Fruit fly (Drosophila melanogaster) whole organism, embryonic: ENCODE data around the gene CG12640.

Experiments used
- Ada2b ChIP-seq: fragments of 200-800 bp; sonication (Bioruptor generic); IDR thresholded peaks from 2 replicates; pipeline ENCODE4 v1.3.6; 2022; ENCODE audit warnings: missing biosample characterization, missing genetic modification characterization
- Atf6 ChIP-seq: fragments of 200-800 bp; sonication (Bioruptor generic); IDR thresholded peaks from 2 replicates; pipeline ENCODE4 v1.3.6; 2022; ENCODE audit warnings: missing biosample characterization, missing genetic modification characterization
- Blimp-1 ChIP-seq: fragments of 200-800 bp; sonication (Bioruptor generic); optimal IDR thresholded peaks from 3 replicates; lab custom pipeline; 2018; ENCODE audit warnings: missing biosample characterization, missing genetic modification characterization, mild to moderate bottlenecking, moderate library complexity, missing genetic modification reagents
- CG10431 ChIP-seq: fragments of 200-800 bp; sonication (Bioruptor generic); optimal IDR thresholded peaks from 3 replicates; lab custom pipeline; 2018; ENCODE audit warnings: missing biosample characterization, mild to moderate bottlenecking, missing genetic modification characterization
- CG12071 ChIP-seq: fragments of 200-800 bp; sonication (Bioruptor generic); optimal IDR thresholded peaks from 3 replicates; lab custom pipeline; 2018; ENCODE audit warnings: missing biosample characterization, mild to moderate bottlenecking, missing genetic modification characterization
- CG14014 ChIP-seq: fragments of 200-800 bp; sonication (Bioruptor generic); IDR thresholded peaks from 2 replicates; pipeline ENCODE4 v1.3.6; 2022; ENCODE audit warnings: missing biosample characterization, missing genetic modification characterization
- CG14050 ChIP-seq: fragments of 200-800 bp; sonication (Bioruptor generic); IDR thresholded peaks from 3 replicates; pipeline ENCODE4 v1.3.6; 2022; ENCODE audit warnings: missing biosample characterization, missing genetic modification characterization
- CG16813 ChIP-seq: fragments of 200-800 bp; sonication (Bioruptor generic); IDR thresholded peaks from 3 replicates; pipeline ENCODE4 v1.3.6; 2022; ENCODE audit warnings: missing biosample characterization, missing genetic modification characterization; ENCODE audit not compliant: partially characterized antibody
- CG3163 ChIP-seq: fragments of 200-800 bp; sonication (Bioruptor generic); optimal IDR thresholded peaks from 3 replicates; lab custom pipeline; 2016; ENCODE audit warnings: missing biosample characterization, missing genetic modification characterization
- CG4360 ChIP-seq: fragments of 200-800 bp; sonication (Bioruptor generic); IDR thresholded peaks from 2 replicates; pipeline ENCODE4 v1.3.6; 2022; ENCODE audit warnings: missing biosample characterization, missing genetic modification characterization
- CG4424 ChIP-seq: fragments of 200-800 bp; sonication (Bioruptor generic); optimal IDR thresholded peaks from 3 replicates; lab custom pipeline; 2016; ENCODE audit warnings: missing biosample characterization, missing genetic modification characterization
- CG4730 ChIP-seq: fragments of 200-800 bp; sonication (Bioruptor generic); IDR thresholded peaks from 2 replicates; pipeline ENCODE4 v1.3.6; 2022; ENCODE audit warnings: missing biosample characterization, missing genetic modification characterization
- CG8359 ChIP-seq: fragments of 200-800 bp; sonication (Bioruptor generic); optimal IDR thresholded peaks from 2 replicates; lab custom pipeline; 2017; ENCODE audit warnings: missing biosample characterization, mild to moderate bottlenecking, missing genetic modification characterization, borderline replicate concordance
- CG9817 ChIP-seq: fragments of 200-800 bp; sonication (Bioruptor generic); optimal IDR thresholded peaks from 2 replicates; lab custom pipeline; 2018; ENCODE audit warnings: missing biosample characterization, mild to moderate bottlenecking, missing genetic modification characterization, moderate library complexity
- CHES-1-like ChIP-seq: fragments of 200-800 bp; sonication (Bioruptor generic); optimal IDR thresholded peaks from 2 replicates; lab custom pipeline; 2016; ENCODE audit warnings: missing biosample characterization, missing genetic modification characterization
- Dad ChIP-seq: fragments of 200-800 bp; sonication (Bioruptor generic); optimal IDR thresholded peaks from 3 replicates; lab custom pipeline; 2016; ENCODE audit warnings: missing biosample characterization, missing genetic modification characterization
- Dek ChIP-seq: fragments of 200-800 bp; sonication (Bioruptor generic); optimal IDR thresholded peaks from 3 replicates; lab custom pipeline; 2019; ENCODE audit warnings: missing biosample characterization, mild to moderate bottlenecking, missing genetic modification characterization, moderate library complexity
- Dll ChIP-seq: fragments of 200-800 bp; sonication (Bioruptor generic); IDR thresholded peaks from 4 replicates; pipeline ENCODE4 v1.3.6; 2022; ENCODE audit warnings: missing biosample characterization, missing genetic modification characterization; ENCODE audit not compliant: partially characterized antibody
- E2f1 ChIP-seq: fragments of 200-800 bp; sonication (Bioruptor generic); IDR thresholded peaks from 2 replicates; pipeline ENCODE4 v1.3.6; 2022; ENCODE audit warnings: missing biosample characterization, missing genetic modification characterization
- ERR ChIP-seq: fragments of 200-800 bp; sonication (Bioruptor generic); optimal IDR thresholded peaks from 2 replicates; lab custom pipeline; 2016; ENCODE audit warnings: missing biosample characterization, missing genetic modification characterization
- Eip74EF ChIP-seq, 2 experiments: fragments of 200-800 bp in 1 of 2; fragments of >200 bp in 1 of 2; sonication (Bioruptor generic) in 1 of 2; optimal IDR thresholded peaks; 2 replicates each; lab custom pipeline; 2017 to 2019; ENCODE audit warnings: missing biosample characterization in 2 of 2, missing genetic modification characterization in 2 of 2, mild to moderate bottlenecking in 1 of 2, moderate library complexity in 1 of 2
- Ets65A ChIP-seq: fragments of 200-800 bp; sonication (Bioruptor generic); peaks from one replicate; lab custom pipeline; 2016; ENCODE audit warnings: missing biosample characterization, missing genetic modification characterization
- HLH4C ChIP-seq: fragments of 200-800 bp; sonication (Bioruptor generic); IDR thresholded peaks from 3 replicates; pipeline ENCODE4 v1.3.6; 2022; ENCODE audit warnings: missing biosample characterization, missing genetic modification characterization; ENCODE audit not compliant: partially characterized antibody
- NK7.1 ChIP-seq: fragments of 200-800 bp; sonication (Bioruptor generic); optimal IDR thresholded peaks from 3 replicates; lab custom pipeline; 2016; ENCODE audit warnings: missing biosample characterization, missing genetic modification characterization
- Ptx1 ChIP-seq: fragments of 200-800 bp; sonication (Bioruptor generic); IDR thresholded peaks from 2 replicates; pipeline ENCODE4 v1.3.6; 2022; ENCODE audit warnings: missing biosample characterization, missing genetic modification characterization
- Sox100B ChIP-seq: fragments of 200-800 bp; sonication (Bioruptor generic); optimal IDR thresholded peaks from 3 replicates; lab custom pipeline; 2018; ENCODE audit warnings: missing biosample characterization, mild to moderate bottlenecking, missing genetic modification characterization
- Sox102F ChIP-seq: fragments of 200-800 bp; sonication (Bioruptor generic); optimal IDR thresholded peaks from 2 replicates; lab custom pipeline; 2018; ENCODE audit warnings: missing biosample characterization, mild to moderate bottlenecking, missing genetic modification characterization, moderate library complexity
- Spps ChIP-seq: fragments of 200-800 bp; sonication (Bioruptor generic); optimal IDR thresholded peaks from 2 replicates; lab custom pipeline; 2018; ENCODE audit warnings: missing biosample characterization, mild to moderate bottlenecking, missing genetic modification characterization
- ac ChIP-seq: fragments of 200-800 bp; sonication (Bioruptor generic); optimal IDR thresholded peaks from 3 replicates; lab custom pipeline; 2017; ENCODE audit warnings: missing biosample characterization, mild to moderate bottlenecking, missing genetic modification characterization
- bigmax ChIP-seq: fragments of 200-800 bp; sonication (Bioruptor generic); optimal IDR thresholded peaks from 2 replicates; lab custom pipeline; 2018; ENCODE audit warnings: missing biosample characterization, mild to moderate bottlenecking, missing genetic modification characterization
- cg ChIP-seq: fragments of 200-800 bp; sonication (Bioruptor generic); optimal IDR thresholded peaks from 3 replicates; lab custom pipeline; 2019; ENCODE audit warnings: missing biosample characterization, mild to moderate bottlenecking, missing genetic modification characterization, moderate library complexity
- dmrt11E ChIP-seq: fragments of 200-800 bp; sonication (Bioruptor generic); optimal IDR thresholded peaks from 3 replicates; lab custom pipeline; 2018; ENCODE audit warnings: missing biosample characterization, mild to moderate bottlenecking, missing genetic modification characterization, moderate library complexity
- dmrt99B ChIP-seq: fragments of 200-800 bp; sonication (Bioruptor generic); optimal IDR thresholded peaks from 2 replicates; lab custom pipeline; 2018; ENCODE audit warnings: missing biosample characterization, mild to moderate bottlenecking, missing genetic modification characterization, moderate library complexity
- her ChIP-seq: fragments of 200-800 bp; sonication (Bioruptor generic); optimal IDR thresholded peaks from 2 replicates; lab custom pipeline; 2016; ENCODE audit warnings: missing biosample characterization, missing genetic modification characterization
- jing ChIP-seq: fragments of 200-800 bp; sonication (Bioruptor generic); optimal IDR thresholded peaks from 2 replicates; lab custom pipeline; 2018; ENCODE audit warnings: missing biosample characterization, mild to moderate bottlenecking, missing genetic modification characterization
- kay ChIP-seq: fragments of 200-800 bp; sonication (Bioruptor generic); optimal IDR thresholded peaks from 2 replicates; lab custom pipeline; 2016; ENCODE audit warnings: missing biosample characterization, missing genetic modification characterization
- nau ChIP-seq: fragments of 200-800 bp; sonication (Bioruptor generic); optimal IDR thresholded peaks from 3 replicates; lab custom pipeline; 2017; ENCODE audit warnings: missing biosample characterization, mild to moderate bottlenecking, missing genetic modification characterization, missing genetic modification reagents
- phol ChIP-seq: fragments of 200-800 bp; sonication (Bioruptor generic); optimal IDR thresholded peaks from 3 replicates; lab custom pipeline; 2018; ENCODE audit warnings: missing biosample characterization, mild to moderate bottlenecking, missing genetic modification characterization, moderate library complexity
- pros ChIP-seq: fragments of 200-800 bp; sonication (Bioruptor generic); optimal IDR thresholded peaks from 3 replicates; lab custom pipeline; 2019; ENCODE audit warnings: missing biosample characterization, mild to moderate bottlenecking, missing genetic modification characterization, moderate library complexity
- seq ChIP-seq: fragments of 200-800 bp; sonication (Bioruptor generic); IDR thresholded peaks from 2 replicates; pipeline ENCODE4 v1.3.6; 2022; ENCODE audit warnings: missing biosample characterization, missing genetic modification characterization
- sisA ChIP-seq: fragments of 200-800 bp; sonication (Bioruptor generic); IDR thresholded peaks from 2 replicates; pipeline ENCODE4 v1.3.6; 2022; ENCODE audit warnings: missing biosample characterization, missing genetic modification characterization
- tap ChIP-seq: fragments of 200-800 bp; optimal IDR thresholded peaks from 3 replicates; lab custom pipeline; 2019; ENCODE audit warnings: missing biosample characterization, mild to moderate bottlenecking, missing genetic modification characterization, moderate library complexity
- tgo ChIP-seq: fragments of 200-800 bp; sonication (Bioruptor generic); IDR thresholded peaks from 3 replicates; pipeline ENCODE4 v1.3.6; 2022; ENCODE audit warnings: missing biosample characterization, missing genetic modification characterization
- tin ChIP-seq: fragments of 200-800 bp; sonication (Bioruptor generic); optimal IDR thresholded peaks from 3 replicates; lab custom pipeline; 2016; ENCODE audit warnings: missing biosample characterization, missing genetic modification characterization
- tio ChIP-seq: fragments of 200-800 bp; sonication (Bioruptor generic); optimal IDR thresholded peaks from 2 replicates; lab custom pipeline; 2017; ENCODE audit warnings: missing biosample characterization, missing genetic modification characterization, inconsistent platforms
- toy ChIP-seq: fragments of 200-800 bp; sonication (Bioruptor generic); IDR thresholded peaks from 2 replicates; pipeline ENCODE4 v1.3.6; 2022; ENCODE audit warnings: missing biosample characterization, missing genetic modification characterization
- trem ChIP-seq: fragments of 200-800 bp; optimal IDR thresholded peaks from 3 replicates; lab custom pipeline; 2019; ENCODE audit warnings: missing biosample characterization, mild to moderate bottlenecking, missing genetic modification characterization, moderate library complexity
- tup ChIP-seq: fragments of 200-800 bp; sonication (Bioruptor generic); optimal IDR thresholded peaks from 2 replicates; lab custom pipeline; 2016; ENCODE audit warnings: missing biosample characterization, mild to moderate bottlenecking, missing genetic modification characterization, moderate library complexity
- vnd ChIP-seq: fragments of 200-800 bp; sonication (Bioruptor generic); IDR thresholded peaks from 3 replicates; pipeline ENCODE4 v1.3.6; 2022; ENCODE audit warnings: missing biosample characterization, missing genetic modification characterization; ENCODE audit not compliant: partially characterized antibody

The CG12640 gene

dm6 chrX:10478443-10479368 lies 46.1 kb upstream of the CG12640 start, which contains the start of the genes CG2887 and PPP4R2r (continued):
- TF ChIP-seq ERR (GFP tag; lab: Kevin White, UChicago) (no peak), Atf6 (GFP tag; lab: Robert Waterston, UW) (no peak), CG10431 (GFP tag; lab: Kevin White, UChicago) (no peak), dmrt11E (no peak), CG3163 (GFP tag; lab: Kevin White, UChicago) (no peak), sisA (no peak), Dad (peak; percentile 2), jing (GFP tag; lab: Kevin White, UChicago) (no peak), Dek (tag; lab: Kevin White, UChicago) (no peak), Sox100B (GFP tag; lab: Kevin White, UChicago) (no peak), Ets65A (GFP tag; lab: Kevin White, UChicago) (no peak), tup (no peak), kay (GFP tag; lab: Kevin White, UChicago) (no peak), Spps (tag; lab: Kevin White, UChicago) (no peak), CG14014 (GFP tag; lab: Robert Waterston, UW) (no peak), HLH4C (GFP tag; lab: Robert Waterston, UW) (peak; percentile 90), tio (no peak), her (GFP tag; lab: Kevin White, UChicago) (no peak), Ada2b (GFP tag; lab: Robert Waterston, UW) (no peak), nau (GFP tag; lab: Kevin White, UChicago) (no peak), tin (GFP tag; lab: Kevin White, UChicago) (no peak), CG12071 (GFP tag; lab: Kevin White, UChicago) (no peak), seq (no peak), CG16813 (peak; percentile 91), ac (GFP tag; lab: Kevin White, UChicago) (no peak), cg (GFP tag; lab: Kevin White, UChicago) (peak; percentile 46), Dll (peak; percentile 82), vnd (GFP tag; lab: Robert Waterston, UW) (peak; percentile 90), CG9817 (no peak), tgo (GFP tag; lab: Robert Waterston, UW) (no peak), CG14050 (GFP tag; lab: Robert Waterston, UW) (no peak), bigmax (GFP tag; lab: Kevin White, UChicago) (no peak), dmrt99B (tag; lab: Kevin White, UChicago) (no peak), CG4730 (GFP tag; lab: Robert Waterston, UW) (no peak), Sox102F (no peak), Ptx1 (GFP tag; lab: Robert Waterston, UW) (no peak), tap (tag; lab: Kevin White, UChicago) (no peak), toy (GFP tag; lab: Robert Waterston, UW) (no peak), Blimp-1 (GFP tag; lab: Kevin White, UChicago) (no peak), CG4360 (0 out of 2 replicates have a peak, but pooled peaks have one; percentile 33), CG4424 (GFP tag; lab: Kevin White, UChicago) (no peak), trem (tag; lab: Kevin White, UChicago) (peak; percentile 80), phol (tag; lab: Kevin White, UChicago) (peak; percentile 35), CG8359 (GFP tag; lab: Kevin White, UChicago) (no peak), CHES-1-like (GFP tag; lab: Kevin White, UChicago) (peak; percentile 66), pros (GFP tag; lab: Kevin White, UChicago) (no peak), NK7.1 (GFP tag; lab: Kevin White, UChicago) (no peak), Eip74EF (GFP tag; optimal IDR thresholded peaks at IDR 0.05; lab: Kevin White, UChicago) (no peak), E2f1 (no peak)
